Worm (Caenorhabditis elegans) whole organism, mixed stage, embryonic: ENCODE data around the gene srlf-21.

Source experiments
- nhr-2 ChIP-seq: fragments of 150-350 bp; optimal IDR thresholded peaks from 2 replicates; lab custom pipeline; 2014; ENCODE audit warnings: missing biosample characterization, missing genetic modification characterization
- pha-4 ChIP-seq: fragments of 150-350 bp; optimal IDR thresholded peaks from 2 replicates; lab custom pipeline; 2018; ENCODE audit warnings: missing biosample characterization, missing genetic modification reagents, missing genetic modification characterization
- sptf-1 ChIP-seq: sonication (generic microtip); optimal IDR thresholded peaks from 2 replicates; lab custom pipeline; 2017; ENCODE audit warnings: mild to moderate bottlenecking, missing genetic modification characterization, moderate library complexity, missing compliant biosample characterization
- unc-39 ChIP-seq: fragments of 150-350 bp; optimal IDR thresholded peaks from 2 replicates; lab custom pipeline; 2014; ENCODE audit warnings: missing biosample characterization, missing genetic modification characterization
- unc-62 ChIP-seq: fragments of 150-350 bp; optimal IDR thresholded peaks from 2 replicates; lab custom pipeline; 2014; ENCODE audit warnings: missing biosample characterization, missing genetic modification reagents, missing genetic modification characterization
- ztf-11 ChIP-seq: fragments of 150-350 bp; optimal IDR thresholded peaks from 2 replicates; lab custom pipeline; 2014; ENCODE audit warnings: missing biosample characterization, missing genetic modification characterization

DNA sequence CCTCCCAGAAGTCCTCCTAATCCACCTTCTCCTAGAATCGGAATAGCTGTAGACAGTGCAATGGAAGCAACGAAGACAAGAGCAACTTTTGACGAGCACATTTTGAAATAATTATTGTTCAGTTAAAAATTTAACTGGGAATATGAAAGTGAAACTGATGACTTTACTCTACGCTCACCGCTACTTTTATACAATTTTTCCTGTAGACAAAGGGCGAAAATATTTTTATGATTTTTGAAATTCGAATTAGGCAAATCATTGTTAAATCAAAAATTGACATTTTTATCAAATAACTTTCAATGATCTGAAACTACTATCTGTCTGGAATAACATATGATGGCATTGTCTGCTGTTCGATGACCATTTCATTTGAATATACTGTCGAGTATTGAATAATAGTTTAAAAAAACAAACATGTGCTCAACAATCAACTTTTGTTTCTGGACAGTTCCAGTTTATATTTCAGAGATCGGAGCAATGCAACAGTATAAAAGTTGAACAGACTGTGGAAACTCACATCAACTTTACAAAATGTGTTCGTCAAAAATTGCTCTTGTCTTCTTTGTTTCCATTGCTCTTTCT is 3.2 kb upstream of the srlf-21 start, which contains the start of the genes srlf-23 and srlf-20:
- TF ChIP-seq nhr-2, result no peak
- TF ChIP-seq unc-39 (tag; lab: Kevin White, UChicago), result no peak
- no peak for TF ChIP-seq sptf-1 (tag; lab: Kevin White, UChicago)
- TF ChIP-seq pha-4 (tag; lab: Kevin White, UChicago), result no peak
- no peak for TF ChIP-seq unc-62 (GFP tag; lab: Kevin White, UChicago)
- no peak for TF ChIP-seq ztf-11 (tag; lab: Kevin White, UChicago)
